Fruit fly (Drosophila melanogaster): Measurements from ENCODE around the gene Gr93c.

Gr93c gene

DNA sequence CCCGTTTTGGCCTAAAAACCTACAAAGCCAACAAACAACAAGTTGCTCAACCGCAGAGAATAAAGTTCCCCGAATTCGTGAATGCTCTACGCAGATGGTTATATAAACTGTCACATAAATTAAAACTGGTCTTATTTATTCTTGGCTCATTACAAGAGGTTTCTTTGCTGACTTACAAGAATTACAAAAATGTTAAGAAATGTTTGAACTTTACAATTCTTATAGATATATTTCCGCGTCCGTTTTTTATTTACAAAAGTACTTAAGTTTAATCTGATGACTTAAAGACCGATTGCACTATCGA, 8.9 kb downstream of the Gr93c start (continued):
- no peak for TF ChIP-seq pho (GFP tag; optimal IDR thresholded peaks at IDR 0.05)
- no peak for TF ChIP-seq sc (optimal IDR thresholded peaks at IDR 0.05)
- TF ChIP-seq sc (GFP tag; optimal IDR thresholded peaks at IDR 0.05) = no peak
- no peak for TF ChIP-seq Awh (GFP tag; IDR thresholded peaks at IDR 0.05)
- TF ChIP-seq vnd (GFP tag; IDR thresholded peaks at IDR 0.05; ENCODE audit: partially characterized antibody) = no peak
- TF ChIP-seq so (GFP tag; IDR thresholded peaks at IDR 0.05) = no peak
- no peak for TF ChIP-seq CG31365 (tag; optimal IDR thresholded peaks at IDR 0.05)

DNA sequence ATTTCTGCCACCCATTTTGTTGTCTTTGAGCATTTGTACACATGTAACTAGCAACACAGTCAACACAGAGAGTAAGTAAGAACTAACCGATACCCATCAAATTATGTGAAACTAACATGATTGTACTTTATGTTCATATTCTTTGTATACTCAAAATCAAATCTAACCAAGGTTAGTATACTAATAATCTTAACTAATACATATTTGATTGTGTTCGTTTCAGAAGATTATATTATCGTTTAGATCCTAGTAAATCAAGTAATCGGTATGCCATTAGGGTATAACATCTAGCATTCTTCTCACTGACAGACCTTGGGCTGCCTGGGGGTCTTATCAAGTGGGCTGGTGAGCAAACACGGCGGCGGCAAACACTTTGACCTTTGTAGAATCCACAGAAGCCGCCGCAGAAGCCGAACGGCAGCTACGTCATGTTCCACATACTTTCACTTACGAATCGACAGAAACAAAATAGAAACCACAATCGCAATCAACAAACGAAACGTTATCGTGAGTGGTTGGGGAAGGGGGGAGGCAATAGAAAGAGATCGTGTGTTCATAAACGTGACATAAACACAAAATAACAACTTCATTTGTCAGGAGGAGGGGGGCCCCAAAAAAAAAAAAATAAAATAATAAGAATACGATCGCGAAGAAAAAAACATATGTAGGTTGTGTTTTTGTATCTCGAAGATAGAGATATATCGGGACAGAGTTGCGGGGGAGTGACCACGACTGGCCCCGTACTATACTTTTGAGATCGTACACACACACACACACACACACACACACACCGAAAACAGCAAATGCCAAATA, 9.5 kb downstream of the Gr93c start:
- TF ChIP-seq Ssrp (tag; optimal IDR thresholded peaks at IDR 0.05) (no peak), twi (tag; optimal IDR thresholded peaks at IDR 0.05) (peak; percentile 33), CG9727 (GFP tag; optimal IDR thresholded peaks at IDR 0.05) (peak; percentile 59), tna (GFP tag; IDR thresholded peaks at IDR 0.05; ENCODE audit: partially characterized antibody) (0 out of 2 replicates have a peak, but pooled peaks have one; percentile 34), so (GFP tag; IDR thresholded peaks at IDR 0.05) (0 out of 3 replicates have a peak, but pooled peaks have one; percentile 46), pan (optimal IDR thresholded peaks at IDR 0.05) (peak in 1 of 2 experiments; percentile 56), pan (GFP tag; optimal IDR thresholded peaks at IDR 0.05 in 1 of 2, IDR thresholded peaks at IDR 0.05 in 1 of 2) (no peak), CG5953 (GFP tag; IDR thresholded peaks at IDR 0.05) (0 out of 2 replicates have a peak, but pooled peaks have one; percentile 14), lov (optimal IDR thresholded peaks at IDR 0.05) (no peak), lov (GFP tag; IDR thresholded peaks at IDR 0.05) (0 out of 3 replicates have a peak, but pooled peaks have one; percentile 32), nmo (GFP tag; optimal IDR thresholded peaks at IDR 0.05) (peak; percentile 14), klu (GFP tag; IDR thresholded peaks at IDR 0.05) (0 out of 2 replicates have a peak, but pooled peaks have one; percentile 31), CG7556 (GFP tag; optimal IDR thresholded peaks at IDR 0.05) (peak; percentile 5), CG4854 (GFP tag; optimal IDR thresholded peaks at IDR 0.05) (no peak), CG31388 (GFP tag; optimal IDR thresholded peaks at IDR 0.05) (no peak), ci (GFP tag; IDR thresholded peaks at IDR 0.05) (0 out of 3 replicates have a peak, but pooled peaks have one; percentile 8), CG3838 (GFP tag; optimal IDR thresholded peaks at IDR 0.05) (peak; percentile 29), crc (GFP tag; optimal IDR thresholded peaks at IDR 0.05) (no peak), CG33557 (GFP tag; optimal IDR thresholded peaks at IDR 0.05) (peak; percentile 75), sob (GFP tag; IDR thresholded peaks at IDR 0.05) (no peak), chif (GFP tag; optimal IDR thresholded peaks at IDR 0.05) (peak in 1 of 2 experiments; percentile 39), lola (GFP tag; optimal IDR thresholded peaks at IDR 0.05) (peak in 1 of 3 experiments; percentile 63), row (GFP tag; IDR thresholded peaks at IDR 0.05) (peak; percentile 46; the same call in 2 of the 3 replicates), CG13894 (tag; optimal IDR thresholded peaks at IDR 0.05) (peak; percentile 7), dmrt11E (tag; optimal IDR thresholded peaks at IDR 0.05) (peak; percentile 65), sug (tag; optimal IDR thresholded peaks at IDR 0.05) (peak; percentile 72), otp (GFP tag; IDR thresholded peaks at IDR 0.05) (peak; percentile 23; the same call in 1 of the 3 replicates), Blimp-1 (GFP tag; optimal IDR thresholded peaks at IDR 0.05) (peak; percentile 85), Med (GFP tag) (peak; percentile 30), cwo (GFP tag; optimal IDR thresholded peaks at IDR 0.05) (peak; percentile 88), CG17361 (GFP tag; IDR thresholded peaks at IDR 0.05) (peak; percentile 44; the same call in 1 of the 3 replicates), CG18262 (tag; optimal IDR thresholded peaks at IDR 0.05) (peak; percentile 29), zfh1 (GFP tag; IDR thresholded peaks at IDR 0.05) (0 out of 3 replicates have a peak, but pooled peaks have one; percentile 35), CG10431 (GFP tag; optimal IDR thresholded peaks at IDR 0.05) (no peak), sc (optimal IDR thresholded peaks at IDR 0.05) (no peak), sc (GFP tag; optimal IDR thresholded peaks at IDR 0.05) (peak; percentile 16), HLH4C (GFP tag; IDR thresholded peaks at IDR 0.05; ENCODE audit: partially characterized antibody) (peak; percentile 56; the same call in 2 of the 3 replicates), rib (GFP tag; IDR thresholded peaks at IDR 0.05) (0 out of 2 replicates have a peak, but pooled peaks have one; percentile 40), sd (tag; optimal IDR thresholded peaks at IDR 0.05) (peak; percentile 35), Hand (GFP tag; optimal IDR thresholded peaks at IDR 0.05) (no peak), Hr78 (GFP tag; optimal IDR thresholded peaks at IDR 0.05) (peak in 1 of 2 experiments; percentile 88), Oaz (GFP tag; IDR thresholded peaks at IDR 0.05) (no peak)

Data from whole organism, embryonic.